Worm (Caenorhabditis elegans) whole organism, young adult: ENCODE results near the gene clec-174.

ENCODE experiments used
- B0019.2 ChIP-seq: fragments of 200-800 bp; sonication (Bioruptor generic); conservative IDR thresholded peaks from 2 replicates; pipeline ENCODE4 v1.3.6; 2022; ENCODE audit warnings: missing genetic modification reagents, missing genetic modification characterization, missing compliant biosample characterization
- B0035.1 ChIP-seq: sonication (generic microtip); optimal IDR thresholded peaks from 2 replicates; lab custom pipeline; 2016; ENCODE audit warnings: missing genetic modification characterization, mild to moderate bottlenecking, missing compliant biosample characterization, missing genotype, missing genetic modification reagents
- C17E4.6 ChIP-seq: fragments of 200-800 bp; sonication (Bioruptor generic); IDR thresholded peaks from 2 replicates; pipeline ENCODE4 v1.3.6; 2022; ENCODE audit warnings: missing genetic modification reagents, missing genetic modification characterization, missing compliant biosample characterization
- F10E7.11 ChIP-seq: sonication (generic microtip); optimal IDR thresholded peaks from 2 replicates; lab custom pipeline; 2017; ENCODE audit warnings: mild to moderate bottlenecking, missing genetic modification characterization, moderate library complexity, missing compliant biosample characterization
- F23B12.7 ChIP-seq: sonication (generic microtip); optimal IDR thresholded peaks from 2 replicates; lab custom pipeline; 2017; ENCODE audit warnings: missing genetic modification characterization, mild to moderate bottlenecking, missing compliant biosample characterization, antibody characterized with exemption, moderate library complexity; ENCODE audit not compliant: insufficient read depth
- F33H1.4 ChIP-seq: fragments of 200-800 bp; sonication (Bioruptor generic); IDR thresholded peaks from 2 replicates; pipeline ENCODE4 v1.3.6; 2022; ENCODE audit warnings: missing genetic modification reagents, missing genetic modification characterization, missing compliant biosample characterization
- F49E8.2 ChIP-seq: sonication (generic microtip); optimal IDR thresholded peaks from 3 replicates; lab custom pipeline; 2017; ENCODE audit warnings: missing genetic modification characterization, mild to moderate bottlenecking, missing compliant biosample characterization, antibody characterized with exemption, moderate library complexity; ENCODE audit not compliant: insufficient read depth
- F52B5.7 ChIP-seq: sonication (generic microtip); optimal IDR thresholded peaks from 2 replicates; lab custom pipeline; 2016; ENCODE audit warnings: mild to moderate bottlenecking, missing genetic modification characterization, missing compliant biosample characterization
- F57A8.1 ChIP-seq: fragments of 200-800 bp; sonication (Bioruptor generic); optimal IDR thresholded peaks from 2 replicates; lab custom pipeline; 2018; ENCODE audit warnings: mild to moderate bottlenecking, missing genetic modification characterization, moderate library complexity, missing compliant biosample characterization
- F57C9.4 ChIP-seq: sonication (generic microtip); optimal IDR thresholded peaks from 2 replicates; lab custom pipeline; 2017; ENCODE audit warnings: mild to moderate bottlenecking, missing genetic modification characterization, missing compliant biosample characterization
- Y53G8AR.9 ChIP-seq: fragments of 200-800 bp; sonication (Bioruptor generic); conservative IDR thresholded peaks from 2 replicates; pipeline ENCODE4 v1.3.6; 2022; ENCODE audit warnings: missing genetic modification reagents, missing genetic modification characterization, missing compliant biosample characterization
- Y95B8A.8 ChIP-seq: fragments of 200-800 bp; sonication (Bioruptor generic); IDR thresholded peaks from 2 replicates; pipeline ENCODE4 v1.3.6; 2022; ENCODE audit warnings: missing genetic modification reagents, missing genetic modification characterization, missing compliant biosample characterization
- aptf-2 ChIP-seq: fragments of 200-800 bp; sonication (Bioruptor generic); conservative IDR thresholded peaks from 2 replicates; pipeline ENCODE4 v1.3.6; 2022; ENCODE audit warnings: missing genetic modification reagents, missing genetic modification characterization, missing compliant biosample characterization
- cebp-2 ChIP-seq: fragments of 200-800 bp; sonication (Bioruptor generic); IDR thresholded peaks from 2 replicates; pipeline ENCODE4 v1.3.6; 2022; ENCODE audit warnings: missing genetic modification characterization, missing compliant biosample characterization
- ceh-58 ChIP-seq: fragments of 200-800 bp; sonication (Bioruptor generic); IDR thresholded peaks from 2 replicates; pipeline ENCODE4 v1.3.6; 2022; ENCODE audit warnings: missing genetic modification characterization, missing compliant biosample characterization
- efl-1 ChIP-seq: fragments of 150-350 bp; optimal IDR thresholded peaks from 2 replicates; lab custom pipeline; 2014; ENCODE audit warnings: missing biosample characterization, missing genetic modification reagents, missing genetic modification characterization
- egl-18 ChIP-seq: fragments of 200-800 bp; sonication (Bioruptor generic); IDR thresholded peaks from 2 replicates; pipeline ENCODE4 v1.3.6; 2022; ENCODE audit warnings: missing genetic modification reagents, missing genetic modification characterization, missing compliant biosample characterization
- hmg-1.2 ChIP-seq: fragments of 200-800 bp; sonication (Bioruptor generic); IDR thresholded peaks from 2 replicates; pipeline ENCODE4 v1.3.6; 2022; ENCODE audit warnings: missing genetic modification reagents, missing genetic modification characterization, missing compliant biosample characterization
- hsf-1 ChIP-seq: fragments of 200-800 bp; sonication (Bioruptor generic); IDR thresholded peaks from 2 replicates; pipeline ENCODE4 v1.3.6; 2022; ENCODE audit warnings: missing genetic modification reagents, missing genetic modification characterization, missing compliant biosample characterization
- let-607 ChIP-seq, 2 experiments: fragments of 200-800 bp in 1 of 2; sonication (Bioruptor generic) in 1 of 2; sonication (generic microtip) in 1 of 2; optimal IDR thresholded peaks; 2 replicates each; lab custom pipeline; 2016 to 2018; ENCODE audit warnings: mild to moderate bottlenecking in 2 of 2, missing compliant biosample characterization in 2 of 2, missing genetic modification characterization in 2 of 2, moderate library complexity in 2 of 2, missing genotype in 1 of 2
- lin-26 ChIP-seq: fragments of 200-800 bp; sonication (Bioruptor generic); IDR thresholded peaks from 2 replicates; pipeline ENCODE4 v1.3.6; 2022; ENCODE audit warnings: missing genetic modification reagents, missing genetic modification characterization, missing compliant biosample characterization
- lin-40 ChIP-seq: sonication (generic microtip); optimal IDR thresholded peaks from 2 replicates; lab custom pipeline; 2016; ENCODE audit warnings: missing genetic modification characterization, mild to moderate bottlenecking, missing compliant biosample characterization, missing genotype, missing genetic modification reagents
- lir-1 ChIP-seq: fragments of 200-800 bp; sonication (Bioruptor generic); conservative IDR thresholded peaks from 2 replicates; pipeline ENCODE4 v1.3.6; 2022; ENCODE audit warnings: missing genetic modification reagents, missing genetic modification characterization, missing compliant biosample characterization
- madf-6 ChIP-seq: fragments of 200-800 bp; sonication (Bioruptor generic); IDR thresholded peaks from 2 replicates; pipeline ENCODE4 v1.3.6; 2022; ENCODE audit warnings: missing genetic modification reagents, missing genetic modification characterization, missing compliant biosample characterization
- madf-8 ChIP-seq: fragments of 200-800 bp; sonication (Bioruptor generic); conservative IDR thresholded peaks from 2 replicates; pipeline ENCODE4 v1.3.6; 2022; ENCODE audit warnings: missing genetic modification reagents, missing genetic modification characterization, missing compliant biosample characterization
- mcd-1 ChIP-seq: fragments of 200-800 bp; sonication (Bioruptor generic); IDR thresholded peaks from 2 replicates; pipeline ENCODE4 v1.3.6; 2022; ENCODE audit warnings: missing genetic modification reagents, missing genetic modification characterization, missing compliant biosample characterization
- nfya-2 ChIP-seq: fragments of 200-800 bp; sonication (Bioruptor generic); IDR thresholded peaks from 2 replicates; pipeline ENCODE4 v1.3.6; 2022; ENCODE audit warnings: missing genetic modification reagents, missing genetic modification characterization, missing compliant biosample characterization
- nhr-179 ChIP-seq: sonication (generic microtip); optimal IDR thresholded peaks from 2 replicates; lab custom pipeline; 2016; ENCODE audit warnings: mild to moderate bottlenecking, missing genetic modification characterization, missing compliant biosample characterization
- nhr-80 ChIP-seq: sonication (generic microtip); optimal IDR thresholded peaks from 2 replicates; lab custom pipeline; 2016; ENCODE audit warnings: missing genetic modification characterization, missing compliant biosample characterization
- snpc-1.1 ChIP-seq: sonication (generic microtip); optimal IDR thresholded peaks from 2 replicates; lab custom pipeline; 2017; ENCODE audit warnings: missing genetic modification characterization, mild to moderate bottlenecking, missing compliant biosample characterization, antibody characterized with exemption, moderate library complexity, missing genotype, missing genetic modification reagents; ENCODE audit not compliant: insufficient read depth
- snpc-4 ChIP-seq, 5 experiments: fragments of 150-350 bp in 1 of 5; sonication (generic microtip) in 4 of 5; optimal IDR thresholded peaks; 2 replicates each; lab custom pipeline; 2014 to 2018; ENCODE audit warnings: missing genetic modification characterization in 5 of 5, missing biosample characterization in 3 of 5, antibody characterized with exemption in 2 of 5, mild to moderate bottlenecking in 2 of 5, missing compliant biosample characterization in 2 of 5, missing genotype in 2 of 5, moderate library complexity in 2 of 5, missing genetic modification reagents in 1 of 5
- somi-1 ChIP-seq: fragments of 200-800 bp; sonication (Bioruptor generic); optimal IDR thresholded peaks from 2 replicates; lab custom pipeline; 2018; ENCODE audit warnings: mild to moderate bottlenecking, missing genetic modification characterization, missing compliant biosample characterization
- tbx-9 ChIP-seq: sonication (generic microtip); optimal IDR thresholded peaks from 2 replicates; lab custom pipeline; 2016; ENCODE audit warnings: borderline replicate concordance, missing genetic modification characterization, inconsistent platforms, missing compliant biosample characterization
- tlf-1 ChIP-seq: fragments of 200-800 bp; sonication (Bioruptor generic); optimal IDR thresholded peaks from 2 replicates; lab custom pipeline; 2018; ENCODE audit warnings: mild to moderate bottlenecking, missing genetic modification characterization, missing compliant biosample characterization
- unc-62 ChIP-seq: fragments of 150-350 bp; optimal IDR thresholded peaks from 2 replicates; lab custom pipeline; 2014; ENCODE audit warnings: missing biosample characterization, missing genetic modification reagents, missing genetic modification characterization
- xnd-1 ChIP-seq: sonication (generic microtip); optimal IDR thresholded peaks from 2 replicates; lab custom pipeline; 2016; ENCODE audit warnings: missing genotype, missing genetic modification reagents, missing genetic modification characterization, missing compliant biosample characterization
- ztf-22 ChIP-seq: fragments of 200-800 bp; sonication (Bioruptor generic); optimal IDR thresholded peaks from 2 replicates; lab custom pipeline; 2018; ENCODE audit warnings: mild to moderate bottlenecking, missing genetic modification characterization, moderate library complexity, missing compliant biosample characterization
- ztf-3 ChIP-seq: fragments of 200-800 bp; sonication (Bioruptor generic); optimal IDR thresholded peaks from 2 replicates; lab custom pipeline; 2018; ENCODE audit warnings: mild to moderate bottlenecking, missing genetic modification characterization, missing compliant biosample characterization
- ztf-6 ChIP-seq: fragments of 200-800 bp; sonication (Bioruptor generic); IDR thresholded peaks from 2 replicates; pipeline ENCODE4 v1.3.6; 2022; ENCODE audit warnings: missing genetic modification reagents, missing genetic modification characterization, missing compliant biosample characterization

clec-174 gene

ce11 chrIV:3926117-3926516 lies 15.4 kb downstream of the clec-174 start, which contains the start of gene clec-68:
Gene clec-68 (plus strand): TSS chrIV:3926417.
- TF ChIP-seq let-607 (tag; optimal IDR thresholded peaks at IDR 0.05; lab: Kevin White, UChicago) (no peak), lin-40 (tag; lab: Kevin White, UChicago) (no peak), lir-1 (GFP tag; lab: Robert Waterston, UW) (no peak), ztf-22 (GFP tag; lab: Kevin White, UChicago) (no peak), F57A8.1 (no peak), lin-26 (no peak), F57C9.4 (tag; lab: Kevin White, UChicago) (no peak), F33H1.4 (GFP tag; lab: Robert Waterston, UW) (no peak), snpc-4 (GFP tag; optimal IDR thresholded peaks at IDR 0.05; lab: Kevin White, UChicago) (no peak), snpc-4 (tag; optimal IDR thresholded peaks at IDR 0.05; lab: Kevin White, UChicago) (no peak), tbx-9 (no peak)

ce11 chrIV:3921898-3922297 lies 19.6 kb downstream of the clec-174 start, which contains the start of gene clec-67:
Gene clec-67 (plus strand): TSS chrIV:3922165.
- TF ChIP-seq ztf-3 (no peak), nhr-80 (tag; lab: Kevin White, UChicago) (peak; percentile 44)

- TF ChIP-seq F52B5.7 (tag; lab: Kevin White, UChicago) (no peak), aptf-2 (GFP tag; lab: Robert Waterston, UW) (no peak), F23B12.7 (tag; lab: Kevin White, UChicago) (no peak), Y53G8AR.9 (GFP tag; lab: Robert Waterston, UW) (no peak), ztf-6 (GFP tag; lab: Robert Waterston, UW) (no peak), F10E7.11 (tag; lab: Kevin White, UChicago) (no peak), nfya-2 (no peak), egl-18 (GFP tag; lab: Robert Waterston, UW) (no peak)
- TF ChIP-seq, all 124 proteins: peak for 0
Observed at ce11 chrIV:3919506-3919905, 22.0 kb downstream of the clec-174 start, which contains the start of gene srz-19. Gene srz-19 (plus strand): TSS chrIV:3919806.

ce11 chrIV:3918160-3918559 lies 23.3 kb downstream of the clec-174 start, which contains the start of gene F56D6.23:
Gene F56D6.23 (plus strand): TSS chrIV:3918460.
- TF ChIP-seq tlf-1 (no peak), hsf-1 (GFP tag; lab: Robert Waterston, UW) (no peak), somi-1 (GFP tag; lab: Kevin White, UChicago) (no peak), mcd-1 (GFP tag; lab: Robert Waterston, UW) (no peak), Y95B8A.8 (GFP tag; lab: Robert Waterston, UW) (no peak), C17E4.6 (no peak), efl-1 (GFP tag; lab: Kevin White, UChicago) (no peak), B0019.2 (GFP tag; lab: Robert Waterston, UW) (no peak), xnd-1 (tag; lab: Kevin White, UChicago) (no peak)

- TF ChIP-seq cebp-2 = no peak
- no peak for TF ChIP-seq hmg-1.2 (GFP tag; lab: Robert Waterston, UW)
- TF ChIP-seq B0035.1 = no peak
- TF ChIP-seq lir-1 (GFP tag; lab: Robert Waterston, UW) = no peak
- TF ChIP-seq ztf-22 (GFP tag; lab: Kevin White, UChicago) = no peak
- no peak for TF ChIP-seq ceh-58 (GFP tag; lab: Robert Waterston, UW)
- no peak for TF ChIP-seq madf-6 (GFP tag; lab: Robert Waterston, UW)
- TF ChIP-seq nhr-179 (tag; lab: Kevin White, UChicago) = no peak
- no peak for TF ChIP-seq madf-8 (GFP tag; lab: Robert Waterston, UW)
- TF ChIP-seq lin-40 (tag; lab: Kevin White, UChicago) = no peak
- no peak for TF ChIP-seq F49E8.2 (tag; lab: Kevin White, UChicago)
- TF ChIP-seq somi-1 (GFP tag; lab: Kevin White, UChicago) = no peak
- no peak for TF ChIP-seq unc-62 (GFP tag; lab: Kevin White, UChicago)
- TF ChIP-seq snpc-1.1 (tag; lab: Kevin White, UChicago) = no peak
Observed at ce11 chrIV:3917405-3917804, 24.1 kb downstream of the clec-174 start, which contains the start of gene F56D6.14. Gene F56D6.14 (plus strand): TSS chrIV:3917705.
